Fruit fly (Drosophila melanogaster) whole organism, embryonic: Measurements from ENCODE around the gene ds.

ENCODE experiments used
- Atf-2 ChIP-seq: fragments of 200-800 bp; sonication (Bioruptor generic); optimal IDR thresholded peaks from 2 replicates; lab custom pipeline; 2016; ENCODE audit warnings: missing biosample characterization, missing genetic modification characterization
- CG7271 ChIP-seq: fragments of 200-800 bp; sonication (Bioruptor generic); optimal IDR thresholded peaks from 2 replicates; lab custom pipeline; 2018; ENCODE audit warnings: missing biosample characterization, mild to moderate bottlenecking, missing genetic modification characterization, moderate library complexity
- CrebB ChIP-seq: fragments of 200-800 bp; sonication (Bioruptor generic); optimal IDR thresholded peaks from 3 replicates; lab custom pipeline; 2018; ENCODE audit warnings: missing biosample characterization, mild to moderate bottlenecking, missing genetic modification characterization
- MBD-R2 ChIP-seq: fragments of 200-800 bp; sonication (Bioruptor generic); IDR thresholded peaks from 2 replicates; pipeline ENCODE4 v1.3.6; 2022; ENCODE audit warnings: missing biosample characterization, missing genetic modification characterization
- Scr ChIP-seq: fragments of 200-800 bp; sonication (Bioruptor generic); IDR thresholded peaks from 2 replicates; pipeline ENCODE4 v1.3.6; 2022; ENCODE audit warnings: missing biosample characterization, missing genetic modification characterization; ENCODE audit not compliant: partially characterized antibody
- Six4 ChIP-seq: fragments of 200-800 bp; sonication (Bioruptor generic); optimal IDR thresholded peaks from 2 replicates; lab custom pipeline; 2016; ENCODE audit warnings: missing biosample characterization, missing genetic modification characterization
- Sox100B ChIP-seq: fragments of 200-800 bp; sonication (Bioruptor generic); optimal IDR thresholded peaks from 3 replicates; lab custom pipeline; 2018; ENCODE audit warnings: missing biosample characterization, mild to moderate bottlenecking, missing genetic modification characterization
- h ChIP-seq: fragments of >200 bp; optimal IDR thresholded peaks from 2 replicates; lab custom pipeline; 2017
- kah ChIP-seq: fragments of 200-800 bp; sonication (Bioruptor generic); optimal IDR thresholded peaks from 2 replicates; lab custom pipeline; 2018; ENCODE audit warnings: missing biosample characterization, mild to moderate bottlenecking, missing genetic modification characterization
- odd ChIP-seq: fragments of 200-800 bp; sonication (Bioruptor generic); optimal IDR thresholded peaks from 2 replicates; lab custom pipeline; 2017; ENCODE audit warnings: missing biosample characterization, mild to moderate bottlenecking, missing genetic modification characterization

- TF ChIP-seq odd (GFP tag; lab: Kevin White, UChicago) (no peak), Sox100B (no peak), Six4 (GFP tag; lab: Kevin White, UChicago) (no peak), Scr (no peak), kah (GFP tag; lab: Kevin White, UChicago) (no peak), CG7271 (tag; lab: Kevin White, UChicago) (no peak), Atf-2 (no peak), CrebB (no peak), MBD-R2 (no peak), h (no peak)
Measured at dm6 chr2L:619739-620138, 95.0 kb downstream of the ds start.
